Worm (Caenorhabditis elegans) whole organism, early embryonic: ENCODE measurements around the gene C05D11.8.

Experiments
- F13C5.2 ChIP-seq: sonication (generic microtip); optimal IDR thresholded peaks from 2 replicates; lab custom pipeline; 2017; ENCODE audit warnings: mild to moderate bottlenecking, missing genetic modification characterization, inconsistent platforms, missing compliant biosample characterization
- ama-1 ChIP-seq: fragments of 150-350 bp; optimal IDR thresholded peaks from 2 replicates; lab custom pipeline; 2014
- ceh-13 ChIP-seq: fragments of 200-800 bp; sonication (Bioruptor generic); optimal IDR thresholded peaks from 2 replicates; lab custom pipeline; 2018; ENCODE audit warnings: mild to moderate bottlenecking, missing genetic modification characterization, missing compliant biosample characterization
- ceh-36 ChIP-seq: sonication (generic microtip); optimal IDR thresholded peaks from 2 replicates; lab custom pipeline; 2016; ENCODE audit warnings: missing genetic modification characterization, inconsistent platforms, missing compliant biosample characterization
- ets-7 ChIP-seq: sonication (generic microtip); optimal IDR thresholded peaks from 2 replicates; lab custom pipeline; 2016; ENCODE audit warnings: missing genotype, missing genetic modification characterization, missing compliant biosample characterization
- flt-1 ChIP-seq: fragments of 200-800 bp; sonication (Bioruptor generic); IDR thresholded peaks from 2 replicates; pipeline ENCODE4 v1.3.6; 2022; ENCODE audit warnings: missing genetic modification characterization, missing compliant biosample characterization
- hmg-4 ChIP-seq: fragments of 200-800 bp; sonication (Bioruptor generic); optimal IDR thresholded peaks from 2 replicates; lab custom pipeline; 2018; ENCODE audit warnings: mild to moderate bottlenecking, missing genetic modification characterization, missing compliant biosample characterization
- hnd-1 ChIP-seq: sonication (generic microtip); optimal IDR thresholded peaks from 2 replicates; lab custom pipeline; 2016; ENCODE audit warnings: missing genetic modification characterization, missing compliant biosample characterization
- pes-1 ChIP-seq: fragments of 200-800 bp; sonication (Bioruptor generic); IDR thresholded peaks from 2 replicates; pipeline ENCODE4 v1.3.6; 2022; ENCODE audit warnings: missing genetic modification reagents, missing genetic modification characterization, missing compliant biosample characterization
- tbx-11 ChIP-seq: fragments of 200-800 bp; sonication (Bioruptor generic); IDR thresholded peaks from 2 replicates; pipeline ENCODE4 v1.3.6; 2022; ENCODE audit warnings: missing genetic modification characterization, missing compliant biosample characterization
- tra-4 ChIP-seq: sonication (generic microtip); optimal IDR thresholded peaks from 2 replicates; lab custom pipeline; 2017; ENCODE audit warnings: missing genetic modification characterization, missing compliant biosample characterization

ce11 chrIII:6450596-6450995 is 23.5 kb upstream of the C05D11.8 start, which contains the start of gene T26A5.6:
- TF ChIP-seq flt-1 (GFP tag; lab: Robert Waterston, UW) (no peak), pes-1 (GFP tag; lab: Robert Waterston, UW) (no peak), tra-4 (tag; lab: Kevin White, UChicago) (no peak), F13C5.2 (tag; lab: Kevin White, UChicago) (no peak), ceh-36 (tag; lab: Kevin White, UChicago) (no peak), hnd-1 (no peak), ama-1 (no peak), ets-7 (tag; lab: Kevin White, UChicago) (no peak), tbx-11 (GFP tag; lab: Robert Waterston, UW) (no peak), hmg-4 (GFP tag; lab: Kevin White, UChicago) (no peak), ceh-13 (GFP tag; lab: Kevin White, UChicago) (no peak)
